Worm (Caenorhabditis elegans): ENCODE results near the gene twk-6.
"Not testable (repeated sequence)": the region's sequence is repeated elsewhere in the genome, so short reads cannot be mapped to it uniquely, and the experiment has no call there.

ce11 chrIII:4742620-4743019 is at the start of gene twk-6:
- not testable (repeated sequence) for TF ChIP-seq ztf-28 (GFP tag; IDR thresholded peaks at IDR 0.05); madf-3 (GFP tag; IDR thresholded peaks at IDR 0.05); F37B4.10 (GFP tag; IDR thresholded peaks at IDR 0.05); egl-18 (GFP tag; IDR thresholded peaks at IDR 0.05); repo-1 (tag; optimal IDR thresholded peaks at IDR 0.05); nhr-90 (tag; optimal IDR thresholded peaks at IDR 0.05); dox-1 (GFP tag; IDR thresholded peaks at IDR 0.05); nhr-179 (tag; optimal IDR thresholded peaks at IDR 0.05); unc-62 (GFP tag; optimal IDR thresholded peaks at IDR 0.05); ceh-27 (GFP tag; optimal IDR thresholded peaks at IDR 0.05); rec-8 (tag; optimal IDR thresholded peaks at IDR 0.05); ama-1 (optimal IDR thresholded peaks at IDR 0.05); ama-1 (GFP tag; optimal IDR thresholded peaks at IDR 0.05); ceh-100 (GFP tag; IDR thresholded peaks at IDR 0.05)

Measured in whole organism, young adult.